Fruit fly (Drosophila melanogaster) whole organism, adult: ENCODE data around the gene CG7330.

Source experiments
- CG11617 ChIP-seq: fragments of 200-800 bp; sonication (Bioruptor generic); optimal IDR thresholded peaks from 2 replicates; lab custom pipeline; 2017; ENCODE audit warnings: mild to moderate bottlenecking, missing biosample characterization, missing genetic modification reagents, missing genetic modification characterization
- CG12768 ChIP-seq: fragments of 200-800 bp; sonication (Bioruptor generic); optimal IDR thresholded peaks from 2 replicates; lab custom pipeline; 2017; ENCODE audit warnings: missing biosample characterization, missing genetic modification characterization, mild to moderate bottlenecking, moderate library complexity, missing genetic modification reagents
- CG14711 ChIP-seq: fragments of 200-800 bp; sonication (Bioruptor generic); optimal IDR thresholded peaks from 2 replicates; lab custom pipeline; 2018; ENCODE audit warnings: missing biosample characterization, mild to moderate bottlenecking, missing genetic modification characterization, moderate library complexity
- CG5204 ChIP-seq: fragments of 200-800 bp; sonication (Bioruptor generic); optimal IDR thresholded peaks from 2 replicates; lab custom pipeline; 2016; ENCODE audit warnings: missing biosample characterization, missing genetic modification characterization
- CG7101 ChIP-seq: fragments of 200-800 bp; sonication (Bioruptor generic); optimal IDR thresholded peaks from 2 replicates; lab custom pipeline; 2018; ENCODE audit warnings: missing biosample characterization, mild to moderate bottlenecking, missing genetic modification characterization, moderate library complexity
- Clk ChIP-seq: fragments of 200-800 bp; sonication (Bioruptor generic); optimal IDR thresholded peaks from 2 replicates; lab custom pipeline; 2017; ENCODE audit warnings: missing biosample characterization, missing genetic modification characterization
- Mnt ChIP-seq: fragments of 200-800 bp; sonication (Bioruptor generic); optimal IDR thresholded peaks from 2 replicates; lab custom pipeline; 2016; ENCODE audit warnings: missing biosample characterization, mild to moderate bottlenecking, missing genetic modification characterization
- tj ChIP-seq: fragments of 200-800 bp; sonication (Bioruptor generic); optimal IDR thresholded peaks from 3 replicates; lab custom pipeline; 2017; ENCODE audit warnings: missing biosample characterization, mild to moderate bottlenecking, missing genetic modification characterization, moderate library complexity
- toe ChIP-seq: fragments of 200-800 bp; sonication (Bioruptor generic); optimal IDR thresholded peaks from 2 replicates; lab custom pipeline; 2016; ENCODE audit warnings: missing biosample characterization, missing genetic modification characterization

Gene CG7330

dm6 chr3L:18198749-18199148 is 50.0 kb downstream of the CG7330 start:
- TF ChIP-seq Mnt (GFP tag; lab: Kevin White, UChicago) (no peak), Clk (GFP tag; lab: Kevin White, UChicago) (no peak), CG14711 (tag; lab: Kevin White, UChicago) (no peak), CG11617 (no peak)

DNA sequence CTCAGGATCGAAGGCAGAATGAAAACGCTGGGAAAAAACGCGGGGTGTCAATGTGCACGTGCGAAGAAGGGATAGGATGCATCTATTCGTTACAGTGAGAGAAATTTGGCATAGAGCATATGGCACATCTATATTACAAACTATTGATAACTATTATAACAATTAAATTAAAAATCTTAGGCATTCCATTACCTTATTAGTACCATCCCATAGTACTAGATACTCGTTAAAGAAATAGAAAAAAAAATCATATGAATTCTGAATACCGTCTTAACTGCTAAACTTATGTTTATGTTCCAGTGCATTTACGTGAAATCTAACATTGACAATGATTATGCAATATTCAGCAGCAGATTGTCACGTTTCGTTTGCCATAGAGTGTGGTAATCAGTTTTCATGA is 51.4 kb downstream of the CG7330 start:
- TF ChIP-seq Mnt (GFP tag; lab: Kevin White, UChicago): no peak
- no peak for TF ChIP-seq CG5204 (GFP tag; lab: Kevin White, UChicago)
- no peak for TF ChIP-seq CG12768 (GFP tag; lab: Kevin White, UChicago)
- no peak for TF ChIP-seq tj (GFP tag; lab: Kevin White, UChicago)
- no peak for TF ChIP-seq CG7101 (tag; lab: Kevin White, UChicago)

dm6 chr3L:18201194-18201593 is 52.5 kb downstream of the CG7330 start, which contains the start of gene CG7320:
Gene CG7320, plus strand, starts transcription at chr3L:18201494.
- no peak for TF ChIP-seq Clk (GFP tag; lab: Kevin White, UChicago)
- TF ChIP-seq toe (GFP tag; lab: Kevin White, UChicago): no peak
- no peak for TF ChIP-seq CG14711 (tag; lab: Kevin White, UChicago)
